Fruit fly (Drosophila melanogaster) whole organism, adult: ENCODE measurements around the gene CG32264.

Source experiments
- CG11617 ChIP-seq: fragments of 200-800 bp; sonication (Bioruptor generic); optimal IDR thresholded peaks from 2 replicates; lab custom pipeline; 2017; ENCODE audit warnings: mild to moderate bottlenecking, missing biosample characterization, missing genetic modification reagents, missing genetic modification characterization
- CG12768 ChIP-seq: fragments of 200-800 bp; sonication (Bioruptor generic); optimal IDR thresholded peaks from 2 replicates; lab custom pipeline; 2017; ENCODE audit warnings: missing biosample characterization, missing genetic modification characterization, mild to moderate bottlenecking, moderate library complexity, missing genetic modification reagents
- CG14711 ChIP-seq: fragments of 200-800 bp; sonication (Bioruptor generic); optimal IDR thresholded peaks from 2 replicates; lab custom pipeline; 2018; ENCODE audit warnings: missing biosample characterization, mild to moderate bottlenecking, missing genetic modification characterization, moderate library complexity
- CG1620 ChIP-seq: fragments of 200-800 bp; sonication (Bioruptor generic); optimal IDR thresholded peaks from 2 replicates; lab custom pipeline; 2016; ENCODE audit warnings: missing biosample characterization, missing genetic modification characterization
- CG33017 ChIP-seq: fragments of 200-800 bp; sonication (Bioruptor generic); optimal IDR thresholded peaks from 2 replicates; lab custom pipeline; 2018; ENCODE audit warnings: missing biosample characterization, mild to moderate bottlenecking, missing genetic modification characterization, moderate library complexity
- CG5204 ChIP-seq: fragments of 200-800 bp; sonication (Bioruptor generic); optimal IDR thresholded peaks from 2 replicates; lab custom pipeline; 2016; ENCODE audit warnings: missing biosample characterization, missing genetic modification characterization
- CG7045 ChIP-seq: fragments of 200-800 bp; sonication (Bioruptor generic); optimal IDR thresholded peaks from 2 replicates; lab custom pipeline; 2017; ENCODE audit warnings: missing biosample characterization, mild to moderate bottlenecking, missing genetic modification characterization
- CG7101 ChIP-seq: fragments of 200-800 bp; sonication (Bioruptor generic); optimal IDR thresholded peaks from 2 replicates; lab custom pipeline; 2018; ENCODE audit warnings: missing biosample characterization, mild to moderate bottlenecking, missing genetic modification characterization, moderate library complexity
- Clk ChIP-seq: fragments of 200-800 bp; sonication (Bioruptor generic); optimal IDR thresholded peaks from 2 replicates; lab custom pipeline; 2017; ENCODE audit warnings: missing biosample characterization, missing genetic modification characterization
- Crg-1 ChIP-seq: fragments of 200-800 bp; sonication (Bioruptor generic); optimal IDR thresholded peaks from 2 replicates; lab custom pipeline; 2016; ENCODE audit warnings: missing biosample characterization, missing genetic modification characterization
- Hr96 ChIP-seq: fragments of 200-800 bp; sonication (Bioruptor generic); optimal IDR thresholded peaks from 2 replicates; lab custom pipeline; 2016; ENCODE audit warnings: missing biosample characterization, missing genetic modification characterization
- Mnt ChIP-seq: fragments of 200-800 bp; sonication (Bioruptor generic); optimal IDR thresholded peaks from 2 replicates; lab custom pipeline; 2016; ENCODE audit warnings: missing biosample characterization, mild to moderate bottlenecking, missing genetic modification characterization
- bab1 ChIP-seq: fragments of 200-800 bp; sonication (Bioruptor generic); optimal IDR thresholded peaks from 3 replicates; lab custom pipeline; 2019; ENCODE audit warnings: missing biosample characterization, mild to moderate bottlenecking, missing genetic modification characterization, moderate library complexity
- cic ChIP-seq: fragments of 200-800 bp; sonication (Bioruptor generic); optimal IDR thresholded peaks from 2 replicates; lab custom pipeline; 2017; ENCODE audit warnings: missing biosample characterization, mild to moderate bottlenecking, missing genetic modification characterization, moderate library complexity
- cnc ChIP-seq, 2 experiments: fragments of >200 bp; optimal IDR thresholded peaks; 2 replicates each; lab custom pipeline; 2017
- kay ChIP-seq: fragments of 200-800 bp; sonication (Bioruptor generic); peaks from one replicate; lab custom pipeline; 2016; ENCODE audit warnings: missing biosample characterization, missing genetic modification characterization, borderline replicate concordance
- ovo ChIP-seq: fragments of 200-800 bp; sonication (Bioruptor generic); optimal IDR thresholded peaks from 2 replicates; lab custom pipeline; 2016; ENCODE audit warnings: missing biosample characterization, missing genetic modification characterization
- pad ChIP-seq: fragments of 200-800 bp; sonication (Bioruptor generic); optimal IDR thresholded peaks from 3 replicates; lab custom pipeline; 2017; ENCODE audit warnings: missing biosample characterization, missing genetic modification characterization, mild to moderate bottlenecking, moderate library complexity, missing genetic modification reagents
- tj ChIP-seq: fragments of 200-800 bp; sonication (Bioruptor generic); optimal IDR thresholded peaks from 3 replicates; lab custom pipeline; 2017; ENCODE audit warnings: missing biosample characterization, mild to moderate bottlenecking, missing genetic modification characterization, moderate library complexity
- toe ChIP-seq: fragments of 200-800 bp; sonication (Bioruptor generic); optimal IDR thresholded peaks from 2 replicates; lab custom pipeline; 2016; ENCODE audit warnings: missing biosample characterization, missing genetic modification characterization

Gene CG32264

dm6 chr3L:3806330-3806729 is at the start of gene CG32264, which contains the start of the genes ntc and IntS10:
TSS of gene CG32264 (minus strand) at chr3L:3806459.
TSS of gene ntc (minus strand) at chr3L:3806459.
TSS of gene IntS10 (plus strand) at chr3L:3806710.
- TF ChIP-seq CG5204 (GFP tag; lab: Kevin White, UChicago), result no peak
- TF ChIP-seq Clk (GFP tag; lab: Kevin White, UChicago), result peak; percentile 71
- TF ChIP-seq CG7101 (tag; lab: Kevin White, UChicago), result peak; percentile 81
- TF ChIP-seq ovo (GFP tag; lab: Kevin White, UChicago), result peak; percentile 12
- peak; percentile 91 for TF ChIP-seq CG1620
- peak; percentile 44 for TF ChIP-seq cic (GFP tag; lab: Kevin White, UChicago)
- TF ChIP-seq Crg-1, result peak; percentile 87
- peak; percentile 73 for TF ChIP-seq pad
- peak; percentile 83 for TF ChIP-seq CG12768 (GFP tag; lab: Kevin White, UChicago)
- TF ChIP-seq kay (GFP tag; lab: Kevin White, UChicago), result no peak
- TF ChIP-seq CG7045 (GFP tag; lab: Kevin White, UChicago), result peak; percentile 67
- TF ChIP-seq bab1 (GFP tag; lab: Kevin White, UChicago), result peak; percentile 71
- peak; percentile 80 for TF ChIP-seq CG11617 (GFP tag; lab: Kevin White, UChicago)
- peak; percentile 80 for TF ChIP-seq Mnt (GFP tag; lab: Kevin White, UChicago)
- peak; percentile 60 for TF ChIP-seq CG33017
- TF ChIP-seq tj (GFP tag; lab: Kevin White, UChicago), result peak; percentile 44
- peak; percentile 92 for TF ChIP-seq toe
- no peak for TF ChIP-seq cnc (optimal IDR thresholded peaks at IDR 0.05; lab: Kevin White, UChicago)
- TF ChIP-seq Hr96 (GFP tag; lab: Kevin White, UChicago), result peak; percentile 84
- TF ChIP-seq CG14711 (tag; lab: Kevin White, UChicago), result peak; percentile 71

dm6 chr3L:3856004-3856403 is 49.7 kb upstream of the CG32264 start:
- TF ChIP-seq CG11617 (GFP tag; lab: Kevin White, UChicago) (no peak), kay (GFP tag; lab: Kevin White, UChicago) (peak; percentile 61)

dm6 chr3L:3855194-3855980 is 49.1 kb upstream of the CG32264 start:
- TF ChIP-seq Crg-1 (no peak), CG5204 (GFP tag; lab: Kevin White, UChicago) (no peak), CG14711 (tag; lab: Kevin White, UChicago) (no peak)

- TF ChIP-seq bab1 (GFP tag; lab: Kevin White, UChicago) (no peak), tj (GFP tag; lab: Kevin White, UChicago) (no peak), CG7045 (GFP tag; lab: Kevin White, UChicago) (no peak), cic (GFP tag; lab: Kevin White, UChicago) (no peak), CG12768 (GFP tag; lab: Kevin White, UChicago) (no peak), cnc (optimal IDR thresholded peaks at IDR 0.05; lab: Kevin White, UChicago) (no peak), CG5204 (GFP tag; lab: Kevin White, UChicago) (no peak), CG7101 (tag; lab: Kevin White, UChicago) (no peak), toe (no peak), CG14711 (tag; lab: Kevin White, UChicago) (no peak), CG33017 (no peak), kay (GFP tag; lab: Kevin White, UChicago) (no peak), Hr96 (GFP tag; lab: Kevin White, UChicago) (no peak), ovo (GFP tag; lab: Kevin White, UChicago) (no peak), pad (no peak)
These were observed 46.6 kb upstream of the CG32264 start for dm6 chr3L:3852842-3853241.

- no peak for TF ChIP-seq pad
- no peak for TF ChIP-seq tj (GFP tag; lab: Kevin White, UChicago)
- TF ChIP-seq Crg-1, result no peak
- no peak for TF ChIP-seq CG33017
- TF ChIP-seq cic (GFP tag; lab: Kevin White, UChicago), result no peak
- TF ChIP-seq Hr96 (GFP tag; lab: Kevin White, UChicago), result no peak
- no peak for TF ChIP-seq CG7045 (GFP tag; lab: Kevin White, UChicago)
- TF ChIP-seq CG7101 (tag; lab: Kevin White, UChicago), result no peak
- TF ChIP-seq kay (GFP tag; lab: Kevin White, UChicago), result no peak
- no peak for TF ChIP-seq bab1 (GFP tag; lab: Kevin White, UChicago)
- TF ChIP-seq CG12768 (GFP tag; lab: Kevin White, UChicago), result no peak
- no peak for TF ChIP-seq toe
- TF ChIP-seq CG14711 (tag; lab: Kevin White, UChicago), result no peak
- no peak for TF ChIP-seq CG11617 (GFP tag; lab: Kevin White, UChicago)
These were observed 45.6 kb upstream of the CG32264 start for dm6 chr3L:3851847-3852246.

dm6 chr3L:3851048-3851447 is 44.8 kb upstream of the CG32264 start:
- TF ChIP-seq bab1 (GFP tag; lab: Kevin White, UChicago) (no peak), kay (GFP tag; lab: Kevin White, UChicago) (no peak), CG14711 (tag; lab: Kevin White, UChicago) (no peak), Clk (GFP tag; lab: Kevin White, UChicago) (no peak), pad (no peak), cic (GFP tag; lab: Kevin White, UChicago) (no peak), CG7045 (GFP tag; lab: Kevin White, UChicago) (no peak), CG1620 (no peak), CG12768 (GFP tag; lab: Kevin White, UChicago) (no peak), CG11617 (GFP tag; lab: Kevin White, UChicago) (no peak), Mnt (GFP tag; lab: Kevin White, UChicago) (no peak)
